Worm (Caenorhabditis elegans) whole organism, young adult: ENCODE results near the gene cyp-35B1.

Experiments
- F57A8.1 ChIP-seq: fragments of 200-800 bp; sonication (Bioruptor generic); optimal IDR thresholded peaks from 2 replicates; lab custom pipeline; 2018; ENCODE audit warnings: mild to moderate bottlenecking, missing genetic modification characterization, moderate library complexity, missing compliant biosample characterization
- Y56A3A.18 ChIP-seq: fragments of 200-800 bp; sonication (Bioruptor generic); IDR thresholded peaks from 2 replicates; pipeline ENCODE4 v1.3.6; 2022; ENCODE audit warnings: missing genetic modification reagents, missing genetic modification characterization, missing compliant biosample characterization
- aptf-2 ChIP-seq: fragments of 200-800 bp; sonication (Bioruptor generic); conservative IDR thresholded peaks from 2 replicates; pipeline ENCODE4 v1.3.6; 2022; ENCODE audit warnings: missing genetic modification reagents, missing genetic modification characterization, missing compliant biosample characterization
- hmg-1.2 ChIP-seq: fragments of 200-800 bp; sonication (Bioruptor generic); IDR thresholded peaks from 2 replicates; pipeline ENCODE4 v1.3.6; 2022; ENCODE audit warnings: missing genetic modification reagents, missing genetic modification characterization, missing compliant biosample characterization
- madf-3 ChIP-seq: fragments of 200-800 bp; sonication (Bioruptor generic); IDR thresholded peaks from 2 replicates; pipeline ENCODE4 v1.3.6; 2022; ENCODE audit warnings: missing genetic modification reagents, missing genetic modification characterization, missing compliant biosample characterization
- nfyb-1 ChIP-seq: fragments of 200-800 bp; sonication (Bioruptor generic); IDR thresholded peaks from 2 replicates; pipeline ENCODE4 v1.3.6; 2022; ENCODE audit warnings: missing genetic modification reagents, missing genetic modification characterization, missing compliant biosample characterization
- nhr-120 ChIP-seq: fragments of 200-800 bp; sonication (Bioruptor generic); IDR thresholded peaks from 2 replicates; pipeline ENCODE4 v1.3.6; 2022; ENCODE audit warnings: missing genetic modification characterization, missing compliant biosample characterization
- sea-2 ChIP-seq: fragments of 200-800 bp; sonication (Bioruptor generic); IDR thresholded peaks from 2 replicates; pipeline ENCODE4 v1.3.6; 2022; ENCODE audit warnings: missing genetic modification characterization, missing compliant biosample characterization
- unc-62 ChIP-seq: fragments of 150-350 bp; optimal IDR thresholded peaks from 2 replicates; lab custom pipeline; 2014; ENCODE audit warnings: missing biosample characterization, missing genetic modification reagents, missing genetic modification characterization
- ztf-6 ChIP-seq: fragments of 200-800 bp; sonication (Bioruptor generic); IDR thresholded peaks from 2 replicates; pipeline ENCODE4 v1.3.6; 2022; ENCODE audit warnings: missing genetic modification reagents, missing genetic modification characterization, missing compliant biosample characterization

- TF ChIP-seq sea-2 (GFP tag; lab: Robert Waterston, UW) (no peak), F57A8.1 (GFP tag; lab: Kevin White, UChicago) (no peak), ztf-6 (no peak), nfyb-1 (GFP tag; lab: Robert Waterston, UW) (no peak), madf-3 (GFP tag; lab: Robert Waterston, UW) (no peak), nhr-120 (no peak), hmg-1.2 (GFP tag; lab: Robert Waterston, UW) (no peak), Y56A3A.18 (no peak), aptf-2 (GFP tag; lab: Robert Waterston, UW) (no peak), unc-62 (no peak)
Measured at ce11 chrV:3931326-3931725, 7.5 kb upstream of the cyp-35B1 start, which contains the start of gene srx-63.
